Fruit fly (Drosophila melanogaster) whole organism, embryonic: ENCODE data around the gene TwdlQ.
A peak's percentile ranks its signal among the peaks of the same experiment; 100 is the strongest.

Experiments
- Abd-B ChIP-seq: fragments of 200-800 bp; sonication (Bioruptor generic); optimal IDR thresholded peaks from 2 replicates; lab custom pipeline; 2018; ENCODE audit warnings: missing biosample characterization, mild to moderate bottlenecking, missing genetic modification characterization, moderate library complexity
- Ada2b ChIP-seq: fragments of 200-800 bp; sonication (Bioruptor generic); IDR thresholded peaks from 2 replicates; pipeline ENCODE4 v1.3.6; 2022; ENCODE audit warnings: missing biosample characterization, missing genetic modification characterization
- CG10209 ChIP-seq: fragments of 200-800 bp; sonication (Bioruptor generic); optimal IDR thresholded peaks from 3 replicates; lab custom pipeline; 2017; ENCODE audit warnings: missing biosample characterization, mild to moderate bottlenecking, missing genetic modification characterization, missing genetic modification reagents
- CG10274 ChIP-seq: fragments of 200-800 bp; sonication (Bioruptor generic); optimal IDR thresholded peaks from 3 replicates; lab custom pipeline; 2017; ENCODE audit warnings: missing biosample characterization, mild to moderate bottlenecking, missing genetic modification characterization
- CG11093 ChIP-seq: fragments of 200-800 bp; sonication (Bioruptor generic); IDR thresholded peaks from 3 replicates; pipeline ENCODE4 v1.3.6; 2022; ENCODE audit warnings: missing biosample characterization, missing genetic modification characterization
- CG11560 ChIP-seq: fragments of 200-800 bp; sonication (Bioruptor generic); IDR thresholded peaks from 3 replicates; pipeline ENCODE4 v1.3.6; 2022; ENCODE audit warnings: missing biosample characterization, missing genetic modification characterization
- CG12071 ChIP-seq: fragments of 200-800 bp; sonication (Bioruptor generic); optimal IDR thresholded peaks from 3 replicates; lab custom pipeline; 2018; ENCODE audit warnings: missing biosample characterization, mild to moderate bottlenecking, missing genetic modification characterization
- CG12744 ChIP-seq: fragments of 200-800 bp; sonication (Bioruptor generic); optimal IDR thresholded peaks from 2 replicates; lab custom pipeline; 2016; ENCODE audit warnings: missing biosample characterization, missing genetic modification characterization
- CG12769 ChIP-seq: fragments of 200-800 bp; sonication (Bioruptor generic); optimal IDR thresholded peaks from 2 replicates; lab custom pipeline; 2019; ENCODE audit warnings: missing biosample characterization, mild to moderate bottlenecking, missing genetic modification characterization, moderate library complexity
- CG13775 ChIP-seq: fragments of 200-800 bp; sonication (Bioruptor generic); optimal IDR thresholded peaks from 3 replicates; lab custom pipeline; 2017; ENCODE audit warnings: missing biosample characterization, mild to moderate bottlenecking, missing genetic modification characterization
- CG1603 ChIP-seq: fragments of 200-800 bp; sonication (Bioruptor generic); optimal IDR thresholded peaks from 2 replicates; lab custom pipeline; 2019; ENCODE audit warnings: missing biosample characterization, mild to moderate bottlenecking, missing genetic modification characterization, moderate library complexity
- CG16813 ChIP-seq: fragments of 200-800 bp; sonication (Bioruptor generic); IDR thresholded peaks from 3 replicates; pipeline ENCODE4 v1.3.6; 2022; ENCODE audit warnings: missing biosample characterization, missing genetic modification characterization; ENCODE audit not compliant: partially characterized antibody
- CG17186 ChIP-seq: fragments of 200-800 bp; sonication (Bioruptor generic); optimal IDR thresholded peaks from 3 replicates; lab custom pipeline; 2017; ENCODE audit warnings: missing biosample characterization, missing genetic modification reagents, missing genetic modification characterization
- CG18476 ChIP-seq: fragments of 200-800 bp; sonication (Bioruptor generic); optimal IDR thresholded peaks from 2 replicates; lab custom pipeline; 2016; ENCODE audit warnings: missing biosample characterization, mild to moderate bottlenecking, missing genetic modification characterization
- CG2116 ChIP-seq: fragments of 200-800 bp; sonication (Bioruptor generic); optimal IDR thresholded peaks from 3 replicates; lab custom pipeline; 2018; ENCODE audit warnings: missing biosample characterization, mild to moderate bottlenecking, missing genetic modification characterization
- CG2199 ChIP-seq: fragments of 200-800 bp; sonication (Bioruptor generic); IDR thresholded peaks from 3 replicates; pipeline ENCODE4 v1.3.6; 2022; ENCODE audit warnings: missing biosample characterization, missing genetic modification characterization
- CG2889 ChIP-seq: fragments of 200-800 bp; sonication (Bioruptor generic); IDR thresholded peaks from 3 replicates; pipeline ENCODE4 v1.3.6; 2022; ENCODE audit warnings: missing biosample characterization, missing genetic modification characterization
- CG3065 ChIP-seq: fragments of 200-800 bp; sonication (Bioruptor generic); optimal IDR thresholded peaks from 2 replicates; lab custom pipeline; 2016; ENCODE audit warnings: missing biosample characterization, missing genetic modification characterization
- CG4328 ChIP-seq: fragments of 200-800 bp; sonication (Bioruptor generic); optimal IDR thresholded peaks from 3 replicates; lab custom pipeline; 2017; ENCODE audit warnings: missing biosample characterization, missing genetic modification reagents, missing genetic modification characterization
- CG6175 ChIP-seq: fragments of 200-800 bp; sonication (Bioruptor generic); IDR thresholded peaks from 3 replicates; pipeline ENCODE4 v1.3.6; 2022; ENCODE audit warnings: missing biosample characterization, missing genetic modification characterization
- CG6683 ChIP-seq: fragments of 200-800 bp; sonication (Bioruptor generic); optimal IDR thresholded peaks from 2 replicates; lab custom pipeline; 2017; ENCODE audit warnings: missing biosample characterization, mild to moderate bottlenecking, missing genetic modification characterization, missing genetic modification reagents
- CG6765 ChIP-seq: fragments of 200-800 bp; sonication (Bioruptor generic); optimal IDR thresholded peaks from 3 replicates; lab custom pipeline; 2017; ENCODE audit warnings: missing biosample characterization, mild to moderate bottlenecking, missing genetic modification characterization
- CG8089 ChIP-seq: fragments of 200-800 bp; sonication (Bioruptor generic); optimal IDR thresholded peaks from 3 replicates; lab custom pipeline; 2016; ENCODE audit warnings: missing biosample characterization, missing genetic modification characterization
- Dll ChIP-seq: fragments of 200-800 bp; sonication (Bioruptor generic); IDR thresholded peaks from 4 replicates; pipeline ENCODE4 v1.3.6; 2022; ENCODE audit warnings: missing biosample characterization, missing genetic modification characterization; ENCODE audit not compliant: partially characterized antibody
- Hand ChIP-seq: fragments of 200-800 bp; sonication (Bioruptor generic); optimal IDR thresholded peaks from 2 replicates; lab custom pipeline; 2017; ENCODE audit warnings: mild to moderate bottlenecking, missing biosample characterization, missing genetic modification reagents, missing genetic modification characterization
- HmgZ ChIP-seq: fragments of 200-800 bp; sonication (Bioruptor generic); optimal IDR thresholded peaks from 2 replicates; lab custom pipeline; 2018; ENCODE audit warnings: missing biosample characterization, mild to moderate bottlenecking, missing genetic modification characterization
- Nf-YA ChIP-seq: fragments of 200-800 bp; sonication (Bioruptor generic); IDR thresholded peaks from 2 replicates; pipeline ENCODE4 v1.3.6; 2022; ENCODE audit warnings: missing biosample characterization, missing genetic modification characterization
- Opbp ChIP-seq: fragments of 200-800 bp; sonication (Bioruptor generic); IDR thresholded peaks from 3 replicates; pipeline ENCODE4 v1.3.6; 2022; ENCODE audit warnings: missing biosample characterization, missing genetic modification characterization; ENCODE audit not compliant: partially characterized antibody
- Ravus ChIP-seq: fragments of 200-800 bp; sonication (Bioruptor generic); IDR thresholded peaks from 2 replicates; pipeline ENCODE4 v1.3.6; 2022; ENCODE audit warnings: missing biosample characterization, missing genetic modification characterization
- ab ChIP-seq: fragments of 200-800 bp; sonication (Bioruptor generic); optimal IDR thresholded peaks from 2 replicates; lab custom pipeline; 2016; ENCODE audit warnings: missing biosample characterization, missing genetic modification characterization
- ase ChIP-seq: fragments of 200-800 bp; sonication (Bioruptor generic); IDR thresholded peaks from 3 replicates; pipeline ENCODE4 v1.3.6; 2022; ENCODE audit warnings: missing biosample characterization, missing genetic modification characterization
- cato ChIP-seq: fragments of 200-800 bp; sonication (Bioruptor generic); optimal IDR thresholded peaks from 2 replicates; lab custom pipeline; 2016; ENCODE audit warnings: missing biosample characterization, missing genetic modification characterization, borderline replicate concordance
- cg ChIP-seq: fragments of 200-800 bp; sonication (Bioruptor generic); optimal IDR thresholded peaks from 3 replicates; lab custom pipeline; 2019; ENCODE audit warnings: missing biosample characterization, mild to moderate bottlenecking, missing genetic modification characterization, moderate library complexity
- crc ChIP-seq: fragments of 200-800 bp; sonication (Bioruptor generic); optimal IDR thresholded peaks from 2 replicates; lab custom pipeline; 2016; ENCODE audit warnings: missing biosample characterization, missing genetic modification characterization
- fd3F ChIP-seq: fragments of 200-800 bp; sonication (Bioruptor generic); optimal IDR thresholded peaks from 2 replicates; lab custom pipeline; 2018; ENCODE audit warnings: missing biosample characterization, mild to moderate bottlenecking, missing genetic modification characterization, moderate library complexity
- ftz-f1 ChIP-seq: fragments of 200-800 bp; sonication (Bioruptor generic); optimal IDR thresholded peaks from 2 replicates; lab custom pipeline; 2016; ENCODE audit warnings: missing biosample characterization, missing genetic modification characterization
- gcm ChIP-seq: fragments of 200-800 bp; sonication (Bioruptor generic); optimal IDR thresholded peaks from 2 replicates; lab custom pipeline; 2019; ENCODE audit warnings: missing biosample characterization, mild to moderate bottlenecking, missing genetic modification characterization, moderate library complexity
- inv ChIP-seq: fragments of 200-800 bp; sonication (Bioruptor generic); IDR thresholded peaks from 2 replicates; pipeline ENCODE4 v1.3.6; 2022; ENCODE audit warnings: missing biosample characterization, missing genetic modification characterization; ENCODE audit not compliant: partially characterized antibody
- kay ChIP-seq: fragments of 200-800 bp; sonication (Bioruptor generic); optimal IDR thresholded peaks from 2 replicates; lab custom pipeline; 2016; ENCODE audit warnings: missing biosample characterization, missing genetic modification characterization
- kni ChIP-seq: fragments of 200-800 bp; sonication (Bioruptor generic); optimal IDR thresholded peaks from 3 replicates; lab custom pipeline; 2017; ENCODE audit warnings: mild to moderate bottlenecking, missing biosample characterization, missing genetic modification reagents, missing genetic modification characterization
- mirr ChIP-seq: fragments of 200-800 bp; sonication (Bioruptor generic); optimal IDR thresholded peaks from 3 replicates; lab custom pipeline; 2018; ENCODE audit warnings: missing biosample characterization, mild to moderate bottlenecking, missing genetic modification characterization
- nau ChIP-seq: fragments of 200-800 bp; sonication (Bioruptor generic); optimal IDR thresholded peaks from 3 replicates; lab custom pipeline; 2017; ENCODE audit warnings: missing biosample characterization, mild to moderate bottlenecking, missing genetic modification characterization, missing genetic modification reagents
- odd ChIP-seq: fragments of 200-800 bp; sonication (Bioruptor generic); optimal IDR thresholded peaks from 2 replicates; lab custom pipeline; 2017; ENCODE audit warnings: missing biosample characterization, mild to moderate bottlenecking, missing genetic modification characterization
- peb ChIP-seq: fragments of 200-800 bp; sonication (Bioruptor generic); IDR thresholded peaks from 2 replicates; pipeline ENCODE4 v1.3.6; 2022; ENCODE audit warnings: missing biosample characterization, missing genetic modification characterization
- pita ChIP-seq: fragments of 200-800 bp; sonication (Bioruptor generic); optimal IDR thresholded peaks from 2 replicates; lab custom pipeline; 2017; ENCODE audit warnings: missing biosample characterization, mild to moderate bottlenecking, missing genetic modification characterization
- repo ChIP-seq: fragments of 200-800 bp; sonication (Bioruptor generic); optimal IDR thresholded peaks from 2 replicates; lab custom pipeline; 2016; ENCODE audit warnings: missing biosample characterization, missing genetic modification characterization
- sisA ChIP-seq: fragments of 200-800 bp; sonication (Bioruptor generic); IDR thresholded peaks from 2 replicates; pipeline ENCODE4 v1.3.6; 2022; ENCODE audit warnings: missing biosample characterization, missing genetic modification characterization
- stwl ChIP-seq: fragments of 200-800 bp; sonication (Bioruptor generic); optimal IDR thresholded peaks from 3 replicates; lab custom pipeline; 2018; ENCODE audit warnings: missing biosample characterization, mild to moderate bottlenecking, missing genetic modification characterization, moderate library complexity
- unc-4 ChIP-seq: fragments of 200-800 bp; sonication (Bioruptor generic); IDR thresholded peaks from 2 replicates; pipeline ENCODE4 v1.3.6; 2022; ENCODE audit warnings: missing biosample characterization, missing genetic modification characterization; ENCODE audit not compliant: partially characterized antibody
- yki ChIP-seq: fragments of >200 bp; optimal IDR thresholded peaks from 3 replicates; lab custom pipeline; 2018

TwdlQ gene

dm6 chr3R:26714109-26714576, 20.8 kb upstream of the TwdlQ start, which contains the start of gene amon (continued):
- peak; percentile 100 for TF ChIP-seq Hand
- TF ChIP-seq pita (GFP tag; lab: Kevin White, UChicago), result no peak
- peak; percentile 98 for TF ChIP-seq CG11093
- peak; percentile 99 for TF ChIP-seq HmgZ (tag; lab: Kevin White, UChicago)
- peak; percentile 99 for TF ChIP-seq CG12071
- peak; percentile 98 for TF ChIP-seq CG12744 (GFP tag; lab: Kevin White, UChicago)
- TF ChIP-seq CG8089 (GFP tag; lab: Kevin White, UChicago), result peak; percentile 95
- TF ChIP-seq ase (GFP tag; lab: Robert Waterston, UW), result peak; percentile 98
- peak; percentile 96 for TF ChIP-seq peb (GFP tag; lab: Robert Waterston, UW)
- peak; percentile 92 for TF ChIP-seq ftz-f1 (GFP tag; lab: Kevin White, UChicago)
- peak; percentile 99 for TF ChIP-seq Abd-B (GFP tag; lab: Kevin White, UChicago)
- peak; percentile 98 for TF ChIP-seq CG6175 (GFP tag; lab: Robert Waterston, UW)
- peak; percentile 97 for TF ChIP-seq Ravus
- TF ChIP-seq mirr, result peak; percentile 99
- TF ChIP-seq nau (GFP tag; lab: Kevin White, UChicago), result peak; percentile 98
- peak; percentile 98 for TF ChIP-seq repo (GFP tag; lab: Kevin White, UChicago)
- TF ChIP-seq stwl (tag; lab: Kevin White, UChicago), result no peak
- peak; percentile 98 for TF ChIP-seq CG10209 (GFP tag; lab: Kevin White, UChicago)
- TF ChIP-seq inv (GFP tag; lab: Robert Waterston, UW), result no peak
- peak; percentile 75 for TF ChIP-seq CG17186 (GFP tag; lab: Kevin White, UChicago)
- TF ChIP-seq CG1603 (tag; lab: Kevin White, UChicago), result peak; percentile 98
- TF ChIP-seq crc (GFP tag; lab: Kevin White, UChicago), result peak; percentile 98
- TF ChIP-seq CG12769, result peak; percentile 100
- TF ChIP-seq CG10274 (GFP tag; lab: Kevin White, UChicago), result peak; percentile 94
- TF ChIP-seq kni (GFP tag; lab: Kevin White, UChicago), result peak; percentile 78
- peak; percentile 94 for TF ChIP-seq cato (GFP tag; lab: Kevin White, UChicago)
- peak; percentile 97 for TF ChIP-seq CG18476 (GFP tag; lab: Kevin White, UChicago)
- peak; percentile 98 for TF ChIP-seq CG2199 (GFP tag; lab: Robert Waterston, UW)
- peak; percentile 98 for TF ChIP-seq Nf-YA
- no peak for TF ChIP-seq Opbp
- TF ChIP-seq kay, result peak; percentile 98
- TF ChIP-seq CG6683 (GFP tag; lab: Kevin White, UChicago), result peak; percentile 99
- peak; percentile 85 for TF ChIP-seq CG3065
- TF ChIP-seq CG6765, result peak; percentile 99
- TF ChIP-seq CG4328 (GFP tag; lab: Kevin White, UChicago), result peak; percentile 96
- no peak for TF ChIP-seq cg (GFP tag; lab: Kevin White, UChicago)
- peak; percentile 94 for TF ChIP-seq CG11560 (tag; lab: Robert Waterston, UW)
- TF ChIP-seq CG2889 (GFP tag; lab: Robert Waterston, UW), result peak; percentile 98
- TF ChIP-seq Dll (GFP tag; lab: Robert Waterston, UW), result no peak
- peak; percentile 95 for TF ChIP-seq CG13775
- TF ChIP-seq CG16813, result no peak
- peak; percentile 93 for TF ChIP-seq gcm (GFP tag; lab: Kevin White, UChicago)
- TF ChIP-seq yki (lab: Kevin White, UChicago), result no peak
- TF ChIP-seq Ada2b (GFP tag; lab: Robert Waterston, UW), result peak; percentile 99
- peak; percentile 75 for TF ChIP-seq CG2116 (GFP tag; lab: Kevin White, UChicago)
- TF ChIP-seq fd3F (GFP tag; lab: Kevin White, UChicago), result peak; percentile 99
- TF ChIP-seq unc-4 (GFP tag; lab: Robert Waterston, UW), result no peak
- peak; percentile 96 for TF ChIP-seq ab (GFP tag; lab: Kevin White, UChicago)
- TF ChIP-seq odd (GFP tag; lab: Kevin White, UChicago), result peak; percentile 96
- peak; percentile 99 for TF ChIP-seq sisA (GFP tag; lab: Robert Waterston, UW)
